Worm (Caenorhabditis elegans): ENCODE data around the gene med-1.

Gene med-1

DNA sequence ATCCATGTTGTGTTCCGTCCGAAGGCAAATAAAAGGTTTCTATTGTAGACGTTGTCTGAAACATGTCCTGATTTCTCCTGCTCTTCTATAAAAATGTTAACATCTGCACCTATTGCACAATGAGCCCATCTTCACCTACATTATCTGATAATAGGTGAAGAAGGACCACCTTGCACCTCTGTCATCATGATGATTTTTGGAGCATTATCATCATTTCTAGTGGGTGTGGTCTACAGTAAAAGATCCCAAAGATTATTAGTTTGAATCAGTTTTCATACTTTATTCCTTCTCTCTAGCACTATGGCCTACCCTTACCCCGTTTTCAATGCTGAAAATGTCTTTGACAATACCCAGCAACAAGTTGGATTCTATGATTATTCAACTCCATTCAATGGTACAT lies at the start of gene med-1:
med-1 (plus strand) TSS at position 301 of the 400 bp plus-strand sequence.
- TF ChIP-seq peb-1 (tag; optimal IDR thresholded peaks at IDR 0.05) (no peak), nhr-77 (tag; optimal IDR thresholded peaks at IDR 0.05) (no peak), zag-1 (tag; optimal IDR thresholded peaks at IDR 0.05) (no peak), egl-27 (tag; optimal IDR thresholded peaks at IDR 0.05) (no peak), ztf-11 (tag; optimal IDR thresholded peaks at IDR 0.05) (no peak), aly-2 (tag; optimal IDR thresholded peaks at IDR 0.05) (no peak), alr-1 (tag; optimal IDR thresholded peaks at IDR 0.05) (no peak), sma-3 (GFP tag; optimal IDR thresholded peaks at IDR 0.05) (no peak), sem-4 (tag; optimal IDR thresholded peaks at IDR 0.05) (no peak), nhr-12 (tag; optimal IDR thresholded peaks at IDR 0.05) (no peak), ZK546.5 (tag; optimal IDR thresholded peaks at IDR 0.05) (no peak), lsy-2 (tag; optimal IDR thresholded peaks at IDR 0.05) (no peak), nhr-25 (tag; optimal IDR thresholded peaks at IDR 0.05) (no peak)

DNA sequence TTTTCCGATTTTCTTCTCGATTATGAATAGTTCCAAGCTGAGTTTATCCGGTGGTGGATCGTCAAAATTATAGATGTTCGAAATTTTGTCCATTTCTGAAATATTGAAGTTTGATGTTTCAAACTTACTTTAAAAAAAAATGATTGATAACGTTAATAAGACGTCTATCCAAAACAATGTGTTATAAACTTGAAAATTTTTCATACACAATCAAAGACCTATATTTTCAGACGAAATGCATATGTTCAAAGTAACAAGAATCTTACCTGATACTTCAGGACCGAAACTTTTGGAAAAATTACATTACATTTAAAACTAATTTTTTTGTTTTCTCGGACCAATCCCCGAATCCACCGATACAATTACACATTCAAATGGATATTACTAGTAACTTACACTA lies 39.0 kb upstream of the med-1 start, which contains the start of gene nekl-3:
nekl-3 (minus strand) TSS at position 101 of the 400 bp plus-strand sequence.
- TF ChIP-seq mab-5 (tag; optimal IDR thresholded peaks at IDR 0.05) (no peak), ztf-11 (tag; optimal IDR thresholded peaks at IDR 0.05) (no peak), zag-1 (tag; optimal IDR thresholded peaks at IDR 0.05) (no peak), nhr-21 (tag; optimal IDR thresholded peaks at IDR 0.05) (no peak), sem-4 (tag; optimal IDR thresholded peaks at IDR 0.05) (no peak), sma-9 (GFP tag; optimal IDR thresholded peaks at IDR 0.05) (no peak), sma-9 (tag; optimal IDR thresholded peaks at IDR 0.05) (no peak), mbf-1 (tag; optimal IDR thresholded peaks at IDR 0.05) (no peak), ceh-16 (tag; optimal IDR thresholded peaks at IDR 0.05) (no peak), ZK546.5 (tag; optimal IDR thresholded peaks at IDR 0.05) (no peak), nhr-23 (tag; optimal IDR thresholded peaks at IDR 0.05) (no peak), ceh-82 (tag; optimal IDR thresholded peaks at IDR 0.05) (no peak), R02D3.7 (tag; optimal IDR thresholded peaks at IDR 0.05) (no peak), nhr-237 (tag; optimal IDR thresholded peaks at IDR 0.05) (no peak), nhr-11 (tag; optimal IDR thresholded peaks at IDR 0.05) (no peak)

DNA sequence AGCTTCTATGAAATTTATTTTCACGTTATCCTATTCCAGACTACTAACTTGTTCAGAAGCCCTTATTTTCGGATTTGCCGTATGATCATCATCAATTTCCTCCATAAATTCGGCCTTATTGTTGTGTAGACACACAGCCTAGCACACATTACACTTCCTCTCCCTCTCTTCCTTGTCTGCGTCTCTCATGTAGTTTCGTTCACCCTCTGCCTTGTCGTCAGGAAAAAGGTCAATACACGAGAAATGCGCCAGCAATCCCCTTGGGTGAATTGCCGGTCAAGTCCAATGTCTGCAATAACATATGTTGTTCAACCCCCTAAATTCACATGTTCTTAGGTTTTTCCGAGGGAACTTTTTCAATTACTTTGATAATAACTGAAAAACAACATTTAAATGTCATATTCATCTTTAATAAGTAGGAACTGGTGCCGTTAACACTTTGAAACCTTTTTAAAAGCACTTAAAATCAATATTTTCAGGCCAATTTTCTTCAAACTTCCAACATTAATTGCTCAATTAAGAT lies 36.6 kb upstream of the med-1 start, which contains the start of gene F17E5.2:
F17E5.2 (plus strand) TSS at position 473 of the 523 bp plus-strand sequence.
- peak; percentile 83 to 93 for TF ChIP-seq lsy-2 (tag; optimal IDR thresholded peaks at IDR 0.05)
- TF ChIP-seq nhr-77 (tag; optimal IDR thresholded peaks at IDR 0.05) = peak; percentile 53
- peak; percentile 94 for TF ChIP-seq sem-4 (tag; optimal IDR thresholded peaks at IDR 0.05)
- peak; percentile 40 for TF ChIP-seq unc-62 (GFP tag; optimal IDR thresholded peaks at IDR 0.05)
- no peak for TF ChIP-seq elt-1 (tag; optimal IDR thresholded peaks at IDR 0.05)
- TF ChIP-seq lin-39 (tag; optimal IDR thresholded peaks at IDR 0.05) = peak; percentile 37
- peak; percentile 86 for TF ChIP-seq gmeb-1 (tag; optimal IDR thresholded peaks at IDR 0.05)
- peak; percentile 95 for TF ChIP-seq nhr-6 (tag; optimal IDR thresholded peaks at IDR 0.05)
- peak; percentile 87 for TF ChIP-seq ztf-4 (tag; optimal IDR thresholded peaks at IDR 0.05)
- TF ChIP-seq nhr-10 (tag; optimal IDR thresholded peaks at IDR 0.05) = peak; percentile 56
- peak; percentile 96 for TF ChIP-seq lin-13 (GFP tag; optimal IDR thresholded peaks at IDR 0.05)
- TF ChIP-seq nhr-237 (tag; optimal IDR thresholded peaks at IDR 0.05) = no peak
- peak; percentile 93 for TF ChIP-seq nhr-21 (tag; optimal IDR thresholded peaks at IDR 0.05)
- peak; percentile 98 for TF ChIP-seq C34F6.9 (tag; optimal IDR thresholded peaks at IDR 0.05)
- peak; percentile 97 for TF ChIP-seq sma-9 (GFP tag; optimal IDR thresholded peaks at IDR 0.05)
- TF ChIP-seq sma-9 (tag; optimal IDR thresholded peaks at IDR 0.05) = no peak
- TF ChIP-seq ceh-16 (tag; optimal IDR thresholded peaks at IDR 0.05) = peak; percentile 46
- peak; percentile 25 to 80 for TF ChIP-seq mdl-1 (tag; optimal IDR thresholded peaks at IDR 0.05)
- TF ChIP-seq egl-27 (tag; optimal IDR thresholded peaks at IDR 0.05) = peak; percentile 92
- no peak for TF ChIP-seq ama-1 (optimal IDR thresholded peaks at IDR 0.05)
- peak; percentile 77 for TF ChIP-seq Y55F3AM.14 (GFP tag; optimal IDR thresholded peaks at IDR 0.05)
- TF ChIP-seq zag-1 (tag; optimal IDR thresholded peaks at IDR 0.05) = peak; percentile 80
- peak; percentile 57 for TF ChIP-seq blmp-1 (tag; optimal IDR thresholded peaks at IDR 0.05; ENCODE audit: insufficient read depth)
- TF ChIP-seq R02D3.7 (tag; optimal IDR thresholded peaks at IDR 0.05) = no peak
- no peak for TF ChIP-seq unc-39 (tag; optimal IDR thresholded peaks at IDR 0.05)
- TF ChIP-seq lin-11 (tag; optimal IDR thresholded peaks at IDR 0.05) = peak; percentile 81
- TF ChIP-seq ceh-82 (tag; optimal IDR thresholded peaks at IDR 0.05) = peak; percentile 33
- TF ChIP-seq snpc-4 (tag; optimal IDR thresholded peaks at IDR 0.05) = peak; percentile 83
- peak; percentile 88 for TF ChIP-seq sma-3 (GFP tag; optimal IDR thresholded peaks at IDR 0.05)
- no peak for TF ChIP-seq ztf-11 (tag; optimal IDR thresholded peaks at IDR 0.05)
- TF ChIP-seq F13H6.1 (tag; optimal IDR thresholded peaks at IDR 0.05) = peak; percentile 97
- no peak for TF ChIP-seq peb-1 (tag; optimal IDR thresholded peaks at IDR 0.05)
- no peak for TF ChIP-seq alr-1 (tag; optimal IDR thresholded peaks at IDR 0.05)
- peak; percentile 93 for TF ChIP-seq nhr-25 (tag; optimal IDR thresholded peaks at IDR 0.05)
- TF ChIP-seq fos-1 (tag; optimal IDR thresholded peaks at IDR 0.05) = peak; percentile 92
- peak; percentile 96 for TF ChIP-seq crh-2 (tag; optimal IDR thresholded peaks at IDR 0.05)
- TF ChIP-seq unc-55 (GFP tag; optimal IDR thresholded peaks at IDR 0.05) = peak; percentile 96
- TF ChIP-seq nhr-129 (tag; optimal IDR thresholded peaks at IDR 0.05) = peak; percentile 99
- TF ChIP-seq skn-1 (tag; optimal IDR thresholded peaks at IDR 0.05) = peak; percentile 42
- peak; percentile 92 for TF ChIP-seq mab-5 (tag; optimal IDR thresholded peaks at IDR 0.05)
- TF ChIP-seq aly-2 (tag; optimal IDR thresholded peaks at IDR 0.05) = no peak
